Worm (Caenorhabditis elegans): ENCODE measurements around the gene mig-38.

Gene mig-38

DNA sequence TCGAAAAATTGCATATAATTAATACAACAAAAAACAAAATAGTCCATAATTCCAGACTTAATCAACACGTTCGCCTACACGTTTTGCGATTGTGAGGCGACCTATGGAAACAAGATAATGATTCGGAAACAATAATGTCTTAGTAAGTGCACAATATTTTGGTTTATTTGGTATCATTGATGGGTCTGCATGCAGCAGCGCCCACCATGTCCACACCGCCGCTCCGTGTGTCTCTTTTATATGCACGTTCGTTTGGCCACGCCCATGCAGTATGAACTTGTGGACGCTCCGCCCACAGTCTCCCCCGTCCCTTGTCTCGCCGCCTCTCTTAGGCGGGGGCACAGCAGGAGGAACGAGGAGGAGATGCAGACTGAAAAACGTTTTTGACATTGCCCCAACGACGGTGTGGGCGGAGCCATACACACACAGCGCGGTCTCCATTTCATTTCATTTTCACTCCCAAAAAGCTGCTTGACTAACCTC is at the start of gene mig-38:
TSS of gene mig-38 (plus strand) at position 54 of the 483 bp plus-strand sequence.
- TF ChIP-seq C34F6.9 (tag; optimal IDR thresholded peaks at IDR 0.05) (peak; percentile 48), fos-1 (tag; optimal IDR thresholded peaks at IDR 0.05) (peak; percentile 23), crh-2 (tag; optimal IDR thresholded peaks at IDR 0.05) (peak; percentile 76), ztf-11 (tag; optimal IDR thresholded peaks at IDR 0.05) (no peak), Y55F3AM.14 (GFP tag; optimal IDR thresholded peaks at IDR 0.05) (peak; percentile 4), nhr-12 (tag; optimal IDR thresholded peaks at IDR 0.05) (no peak), F13H6.1 (tag; optimal IDR thresholded peaks at IDR 0.05) (peak; percentile 63), lin-13 (GFP tag; optimal IDR thresholded peaks at IDR 0.05) (peak; percentile 27), sma-9 (GFP tag; optimal IDR thresholded peaks at IDR 0.05) (peak; percentile 60), sma-9 (tag; optimal IDR thresholded peaks at IDR 0.05) (no peak), unc-55 (GFP tag; optimal IDR thresholded peaks at IDR 0.05) (peak; percentile 34), zag-1 (tag; optimal IDR thresholded peaks at IDR 0.05) (peak; percentile 25), nhr-6 (tag; optimal IDR thresholded peaks at IDR 0.05) (no peak), unc-62 (GFP tag; optimal IDR thresholded peaks at IDR 0.05) (no peak), elt-3 (tag; optimal IDR thresholded peaks at IDR 0.05) (no peak), aly-2 (tag; optimal IDR thresholded peaks at IDR 0.05) (no peak), sem-4 (tag; optimal IDR thresholded peaks at IDR 0.05) (peak; percentile 61), blmp-1 (tag; optimal IDR thresholded peaks at IDR 0.05; ENCODE audit: insufficient read depth) (peak; percentile 30), ama-1 (optimal IDR thresholded peaks at IDR 0.05) (peak; percentile 99), mdl-1 (tag; optimal IDR thresholded peaks at IDR 0.05) (peak in 1 of 2 experiments; percentile 57), mab-5 (tag; optimal IDR thresholded peaks at IDR 0.05) (no peak), lsy-2 (tag; optimal IDR thresholded peaks at IDR 0.05) (peak; percentile 29 to 59), nhr-21 (tag; optimal IDR thresholded peaks at IDR 0.05) (peak; percentile 47), gmeb-1 (tag; optimal IDR thresholded peaks at IDR 0.05) (no peak), nhr-129 (tag; optimal IDR thresholded peaks at IDR 0.05) (peak; percentile 44), nhr-237 (tag; optimal IDR thresholded peaks at IDR 0.05) (no peak)

DNA sequence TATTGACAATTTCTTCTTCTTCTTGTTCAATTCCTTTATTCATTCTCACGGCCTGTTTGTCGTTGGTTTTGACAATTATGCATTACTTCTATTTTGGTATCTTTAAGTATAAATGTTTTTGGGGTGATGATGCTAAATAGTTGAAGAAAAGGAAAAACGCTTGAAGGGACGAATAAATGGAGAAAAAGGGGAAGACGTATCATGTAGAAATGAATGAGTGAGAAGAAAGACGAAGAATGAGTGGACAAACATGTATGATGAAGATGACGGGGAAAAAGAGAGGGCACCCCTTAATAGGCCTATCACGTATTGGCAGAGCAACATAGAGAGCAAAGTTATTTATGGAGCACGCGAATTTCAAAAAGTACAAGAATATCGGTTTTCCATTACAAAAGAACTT is 45.4 kb upstream of the mig-38 start, which contains the start of gene M04B2.7:
TSS of gene M04B2.7 (minus strand) at position 101 of the 400 bp plus-strand sequence.
- TF ChIP-seq ztf-11 (tag; optimal IDR thresholded peaks at IDR 0.05) (no peak), gmeb-1 (tag; optimal IDR thresholded peaks at IDR 0.05) (no peak), nhr-12 (tag; optimal IDR thresholded peaks at IDR 0.05) (no peak), nhr-129 (tag; optimal IDR thresholded peaks at IDR 0.05) (no peak), F13H6.1 (tag; optimal IDR thresholded peaks at IDR 0.05) (no peak), nhr-23 (tag; optimal IDR thresholded peaks at IDR 0.05) (no peak), ZK546.5 (tag; optimal IDR thresholded peaks at IDR 0.05) (no peak), sma-3 (GFP tag; optimal IDR thresholded peaks at IDR 0.05) (no peak), aly-2 (tag; optimal IDR thresholded peaks at IDR 0.05) (no peak), elt-3 (tag; optimal IDR thresholded peaks at IDR 0.05) (no peak), mbf-1 (tag; optimal IDR thresholded peaks at IDR 0.05) (no peak), unc-62 (GFP tag; optimal IDR thresholded peaks at IDR 0.05) (no peak), mdl-1 (tag; optimal IDR thresholded peaks at IDR 0.05) (no peak), peb-1 (tag; optimal IDR thresholded peaks at IDR 0.05) (no peak)

DNA sequence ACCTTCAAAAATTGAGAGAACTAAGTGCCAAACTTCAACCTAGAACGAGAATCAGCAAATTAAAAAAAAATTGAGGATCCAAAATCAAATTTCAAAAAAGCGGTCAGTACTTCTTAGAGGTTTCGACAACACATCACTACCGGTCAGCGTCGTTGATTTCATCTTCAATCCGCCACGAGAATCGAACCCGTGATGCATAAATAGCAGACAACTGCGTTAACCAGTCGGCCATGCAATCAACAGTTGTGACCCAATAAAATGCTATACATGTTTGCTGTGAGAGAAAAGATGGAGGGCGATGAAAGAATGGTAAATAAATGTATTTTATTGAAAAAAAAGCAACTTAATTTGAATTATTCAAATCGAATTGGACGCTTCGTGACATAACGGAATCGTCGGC is 44.4 kb upstream of the mig-38 start:
- TF ChIP-seq ZK546.5 (tag; optimal IDR thresholded peaks at IDR 0.05) (no peak), aly-2 (tag; optimal IDR thresholded peaks at IDR 0.05) (no peak), unc-62 (GFP tag; optimal IDR thresholded peaks at IDR 0.05) (no peak), lsy-2 (tag; optimal IDR thresholded peaks at IDR 0.05) (peak; percentile 58 to 80), nhr-129 (tag; optimal IDR thresholded peaks at IDR 0.05) (peak; percentile 95), lin-13 (GFP tag; optimal IDR thresholded peaks at IDR 0.05) (peak; percentile 53), ztf-11 (tag; optimal IDR thresholded peaks at IDR 0.05) (no peak), gmeb-1 (tag; optimal IDR thresholded peaks at IDR 0.05) (peak; percentile 78), ama-1 (optimal IDR thresholded peaks at IDR 0.05) (no peak), unc-39 (tag; optimal IDR thresholded peaks at IDR 0.05) (no peak), zag-1 (tag; optimal IDR thresholded peaks at IDR 0.05) (no peak), skn-1 (tag; optimal IDR thresholded peaks at IDR 0.05) (no peak), nhr-11 (tag; optimal IDR thresholded peaks at IDR 0.05) (peak; percentile 36), nhr-12 (tag; optimal IDR thresholded peaks at IDR 0.05) (no peak), nhr-77 (tag; optimal IDR thresholded peaks at IDR 0.05) (no peak), nhr-10 (tag; optimal IDR thresholded peaks at IDR 0.05) (no peak), ztf-1 (GFP tag; conservative IDR thresholded peaks at IDR 0.05) (no peak), sma-9 (GFP tag; optimal IDR thresholded peaks at IDR 0.05) (peak; percentile 74), sma-9 (tag; optimal IDR thresholded peaks at IDR 0.05) (no peak), ceh-82 (tag; optimal IDR thresholded peaks at IDR 0.05) (no peak), nhr-21 (tag; optimal IDR thresholded peaks at IDR 0.05) (peak; percentile 33), crh-2 (tag; optimal IDR thresholded peaks at IDR 0.05) (peak; percentile 80), egl-27 (tag; optimal IDR thresholded peaks at IDR 0.05) (no peak), Y55F3AM.14 (GFP tag; optimal IDR thresholded peaks at IDR 0.05) (peak; percentile 60), dmd-4 (tag; optimal IDR thresholded peaks at IDR 0.05) (no peak), lin-39 (tag; optimal IDR thresholded peaks at IDR 0.05) (no peak), mbf-1 (tag; optimal IDR thresholded peaks at IDR 0.05) (no peak), elt-1 (tag; optimal IDR thresholded peaks at IDR 0.05) (no peak), peb-1 (tag; optimal IDR thresholded peaks at IDR 0.05) (no peak), nhr-6 (tag; optimal IDR thresholded peaks at IDR 0.05) (peak; percentile 63), mdl-1 (tag; optimal IDR thresholded peaks at IDR 0.05) (peak in 1 of 2 experiments; percentile 38), snpc-4 (tag; optimal IDR thresholded peaks at IDR 0.05) (no peak), nhr-25 (tag; optimal IDR thresholded peaks at IDR 0.05) (no peak), blmp-1 (tag; optimal IDR thresholded peaks at IDR 0.05; ENCODE audit: insufficient read depth) (peak; percentile 2), sem-4 (tag; optimal IDR thresholded peaks at IDR 0.05) (peak; percentile 39), fos-1 (tag; optimal IDR thresholded peaks at IDR 0.05) (peak; percentile 84), mab-5 (tag; optimal IDR thresholded peaks at IDR 0.05) (no peak), sma-3 (GFP tag; optimal IDR thresholded peaks at IDR 0.05) (peak; percentile 75), lin-11 (tag; optimal IDR thresholded peaks at IDR 0.05) (peak; percentile 45), elt-3 (tag; optimal IDR thresholded peaks at IDR 0.05) (no peak)
